Worm (Caenorhabditis elegans) whole organism, L3 larva: Measurements from ENCODE around the gene C36E8.6.

Source experiments
- ZK546.5 ChIP-seq: sonication (generic microtip); optimal IDR thresholded peaks from 2 replicates; lab custom pipeline; 2017; ENCODE audit warnings: missing biosample characterization, missing genetic modification characterization
- aly-2 ChIP-seq: fragments of 150-350 bp; optimal IDR thresholded peaks from 2 replicates; lab custom pipeline; 2014; ENCODE audit warnings: missing biosample characterization, missing genetic modification characterization
- ama-1 ChIP-seq: fragments of 150-350 bp; optimal IDR thresholded peaks from 2 replicates; lab custom pipeline; 2018
- daf-12 ChIP-seq: fragments of 150-350 bp; optimal IDR thresholded peaks from 2 replicates; lab custom pipeline; 2014; ENCODE audit warnings: missing biosample characterization, missing genetic modification reagents, missing genetic modification characterization
- egl-27 ChIP-seq: sonication (generic microtip); optimal IDR thresholded peaks from 4 replicates; lab custom pipeline; 2017; ENCODE audit warnings: missing biosample characterization, missing genetic modification reagents, missing genetic modification characterization
- elt-1 ChIP-seq: fragments of 150-350 bp; optimal IDR thresholded peaks from 2 replicates; lab custom pipeline; 2014; ENCODE audit warnings: missing biosample characterization, missing genetic modification characterization
- nhr-77 ChIP-seq: fragments of 150-350 bp; optimal IDR thresholded peaks from 2 replicates; lab custom pipeline; 2014; ENCODE audit warnings: missing biosample characterization, missing genetic modification characterization
- pqm-1 ChIP-seq: fragments of 150-350 bp; optimal IDR thresholded peaks from 2 replicates; lab custom pipeline; 2017; ENCODE audit warnings: missing biosample characterization, missing genetic modification characterization, inconsistent platforms
- sea-2 ChIP-seq: fragments of 150-350 bp; sonication (generic microtip); optimal IDR thresholded peaks from 4 replicates; lab custom pipeline; 2014; ENCODE audit warnings: missing biosample characterization, missing genetic modification reagents, missing genetic modification characterization
- snpc-4 ChIP-seq: fragments of 150-350 bp; optimal IDR thresholded peaks from 2 replicates; lab custom pipeline; 2014; ENCODE audit warnings: missing biosample characterization, missing genetic modification characterization
- tbx-2 ChIP-seq: sonication (generic microtip); optimal IDR thresholded peaks from 2 replicates; lab custom pipeline; 2016; ENCODE audit warnings: mild to moderate bottlenecking, missing genetic modification characterization, missing compliant biosample characterization
- ztf-4 ChIP-seq: fragments of 150-350 bp; optimal IDR thresholded peaks from 2 replicates; lab custom pipeline; 2014; ENCODE audit warnings: missing biosample characterization, missing genetic modification characterization

DNA sequence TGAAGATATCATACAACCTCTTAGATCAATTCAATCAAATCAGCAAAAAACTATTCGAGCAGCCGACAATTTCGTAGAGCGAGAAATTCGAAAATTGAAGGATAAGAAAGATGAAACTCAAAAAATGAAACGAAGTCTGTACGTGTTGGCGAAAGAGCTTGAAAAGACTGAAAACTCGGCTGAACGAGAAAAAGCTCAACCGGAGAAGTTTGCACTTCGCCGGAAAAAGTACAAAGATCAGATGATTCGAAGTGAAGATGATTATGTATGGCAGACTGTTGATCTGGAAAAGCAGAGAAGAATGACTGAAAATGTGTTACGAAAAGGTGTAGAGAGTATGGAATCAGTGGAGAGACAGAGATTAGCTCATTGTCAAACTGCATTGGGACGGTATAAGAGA, 25.2 kb downstream of the C36E8.6 start:
- TF ChIP-seq nhr-77 (tag; lab: Kevin White, UChicago) (no peak), ZK546.5 (no peak), daf-12 (tag; lab: Kevin White, UChicago) (no peak), pqm-1 (tag; lab: Kevin White, UChicago) (no peak), tbx-2 (no peak), ztf-4 (tag; lab: Kevin White, UChicago) (no peak), elt-1 (tag; lab: Kevin White, UChicago) (no peak), sea-2 (GFP tag; lab: Kevin White, UChicago) (no peak), aly-2 (tag; lab: Kevin White, UChicago) (no peak), egl-27 (tag; lab: Kevin White, UChicago) (no peak), ama-1 (no peak), snpc-4 (no peak)
